Worm (Caenorhabditis elegans) whole organism, midembryonic: ENCODE measurements around the gene R144.6.

Source experiments
- cog-1 ChIP-seq: sonication (generic microtip); optimal IDR thresholded peaks from 2 replicates; lab custom pipeline; 2016; ENCODE audit warnings: missing genetic modification characterization, missing compliant biosample characterization
- flt-1 ChIP-seq: fragments of 200-800 bp; sonication (Bioruptor generic); IDR thresholded peaks from 2 replicates; pipeline ENCODE4 v1.3.6; 2022; ENCODE audit warnings: missing genetic modification characterization, missing compliant biosample characterization
- klf-2 ChIP-seq: fragments of 200-800 bp; sonication (Bioruptor generic); conservative IDR thresholded peaks from 2 replicates; pipeline ENCODE4 v1.3.6; 2022; ENCODE audit warnings: missing genetic modification reagents, missing genetic modification characterization, missing compliant biosample characterization
- ref-1 ChIP-seq: fragments of 200-800 bp; sonication (Bioruptor generic); conservative IDR thresholded peaks from 2 replicates; pipeline ENCODE4 v1.3.6; 2022; ENCODE audit warnings: missing genetic modification reagents, missing genetic modification characterization, missing compliant biosample characterization
- tab-1 ChIP-seq: fragments of 200-800 bp; sonication (Bioruptor generic); IDR thresholded peaks from 2 replicates; pipeline ENCODE4 v1.3.6; 2022; ENCODE audit warnings: missing genetic modification characterization, missing compliant biosample characterization
- ztf-23 ChIP-seq: fragments of 200-800 bp; sonication (Bioruptor generic); IDR thresholded peaks from 2 replicates; pipeline ENCODE4 v1.3.6; 2022; ENCODE audit warnings: missing genetic modification reagents, missing genetic modification characterization, missing compliant biosample characterization

ce11 chrIII:5006881-5007280, 2.4 kb upstream of the R144.6 start, which contains the start of gene R144.12:
- TF ChIP-seq ref-1 (GFP tag; lab: Robert Waterston, UW) (no peak), ztf-23 (GFP tag; lab: Robert Waterston, UW) (no peak), flt-1 (GFP tag; lab: Robert Waterston, UW) (no peak), klf-2 (no peak), tab-1 (GFP tag; lab: Robert Waterston, UW) (no peak), cog-1 (no peak)
